Worm (Caenorhabditis elegans) whole organism, L1 larva: ENCODE measurements around the gene oac-54.
A peak's percentile ranks its signal among the peaks of the same experiment; 100 is the strongest.

Source experiments
- C16A3.4 ChIP-seq: fragments of 150-350 bp; optimal IDR thresholded peaks from 2 replicates; lab custom pipeline; 2014; ENCODE audit warnings: missing biosample characterization, missing genetic modification characterization
- F16B12.6 ChIP-seq: fragments of 150-350 bp; optimal IDR thresholded peaks from 2 replicates; lab custom pipeline; 2014; ENCODE audit warnings: missing biosample characterization, missing genetic modification characterization
- aly-2 ChIP-seq: fragments of 150-350 bp; optimal IDR thresholded peaks from 2 replicates; lab custom pipeline; 2014; ENCODE audit warnings: missing biosample characterization, missing genetic modification characterization
- blmp-1 ChIP-seq: fragments of 150-350 bp; optimal IDR thresholded peaks from 2 replicates; lab custom pipeline; 2014; ENCODE audit warnings: missing biosample characterization, missing genetic modification characterization
- ceh-82 ChIP-seq, 3 experiments: fragments of 150-350 bp in 1 of 3; sonication (generic microtip) in 2 of 3; optimal IDR thresholded peaks; 2 replicates each; lab custom pipeline; 2014 to 2017; ENCODE audit warnings: missing biosample characterization in 3 of 3, missing genetic modification characterization in 3 of 3
- ceh-90 ChIP-seq: sonication (generic microtip); optimal IDR thresholded peaks from 2 replicates; lab custom pipeline; 2016; ENCODE audit warnings: missing genetic modification characterization, missing compliant biosample characterization
- dsc-1 ChIP-seq: sonication (generic microtip); optimal IDR thresholded peaks from 2 replicates; lab custom pipeline; 2016; ENCODE audit warnings: mild to moderate bottlenecking, missing genetic modification characterization, missing compliant biosample characterization
- efl-1 ChIP-seq, 4 experiments: fragments of 150-350 bp; optimal IDR thresholded peaks in 3 of 4; peaks in 1 of 4; 1 replicate in 1 of 4; 2 replicates in 3 of 4; lab custom pipeline; 2014; ENCODE audit warnings: missing biosample characterization in 2 of 4, missing genetic modification characterization in 2 of 4, missing genetic modification reagents in 2 of 4
- egl-27 ChIP-seq, 2 experiments: fragments of 150-350 bp in 1 of 2; sonication (generic microtip); optimal IDR thresholded peaks; 3 replicates each; lab custom pipeline; 2017 to 2018; ENCODE audit warnings: missing biosample characterization in 2 of 2, missing genetic modification characterization in 2 of 2, missing genetic modification reagents in 2 of 2
- elt-2 ChIP-seq: sonication (generic microtip); optimal IDR thresholded peaks from 2 replicates; lab custom pipeline; 2016; ENCODE audit warnings: missing genetic modification characterization, mild to moderate bottlenecking, inconsistent platforms, missing compliant biosample characterization, missing genetic modification reagents
- elt-3 ChIP-seq, 6 experiments: fragments of 150-350 bp in 1 of 6; sonication (generic microtip); optimal IDR thresholded peaks; 2 replicates each; lab custom pipeline; 2017 to 2018; ENCODE audit warnings: missing biosample characterization in 6 of 6, missing genetic modification characterization in 6 of 6, inconsistent platforms in 1 of 6
- fkh-8 ChIP-seq: sonication (generic microtip); optimal IDR thresholded peaks from 2 replicates; lab custom pipeline; 2016; ENCODE audit warnings: mild to moderate bottlenecking, missing genetic modification characterization, missing compliant biosample characterization
- fos-1 ChIP-seq: fragments of 150-350 bp; optimal IDR thresholded peaks from 2 replicates; lab custom pipeline; 2014; ENCODE audit warnings: missing biosample characterization, missing genetic modification characterization
- grh-1 ChIP-seq: fragments of 200-800 bp; sonication (Bioruptor generic); IDR thresholded peaks from 2 replicates; pipeline ENCODE4 v1.3.6; 2022; ENCODE audit warnings: missing genetic modification reagents, missing genetic modification characterization, missing compliant biosample characterization
- hlh-17 ChIP-seq: fragments of 200-800 bp; sonication (Bioruptor generic); optimal IDR thresholded peaks from 2 replicates; lab custom pipeline; 2018; ENCODE audit warnings: missing genetic modification characterization, mild to moderate bottlenecking, missing compliant biosample characterization, moderate library complexity, borderline replicate concordance
- irx-1 ChIP-seq: sonication (generic microtip); optimal IDR thresholded peaks from 2 replicates; lab custom pipeline; 2016; ENCODE audit warnings: missing genetic modification characterization, missing compliant biosample characterization
- lin-14 ChIP-seq: fragments of 200-800 bp; sonication (Bioruptor generic); optimal IDR thresholded peaks from 2 replicates; lab custom pipeline; 2018; ENCODE audit warnings: mild to moderate bottlenecking, missing genetic modification characterization, moderate library complexity, missing compliant biosample characterization
- lin-35 ChIP-seq, 2 experiments: fragments of 150-350 bp; optimal IDR thresholded peaks; 2 replicates each; lab custom pipeline; 2014; ENCODE audit warnings: missing biosample characterization in 2 of 2, missing genetic modification characterization in 2 of 2, missing genetic modification reagents in 2 of 2
- lin-39 ChIP-seq: fragments of 150-350 bp; optimal IDR thresholded peaks from 2 replicates; lab custom pipeline; 2014; ENCODE audit warnings: missing biosample characterization, missing genetic modification reagents, missing genetic modification characterization
- lsy-2 ChIP-seq, 2 experiments: fragments of 150-350 bp; optimal IDR thresholded peaks; 2 replicates each; lab custom pipeline; 2014; ENCODE audit warnings: missing biosample characterization in 2 of 2, missing genetic modification characterization in 2 of 2
- mdl-1 ChIP-seq, 2 experiments: fragments of 150-350 bp; optimal IDR thresholded peaks; 2 replicates each; lab custom pipeline; 2014 to 2017; ENCODE audit warnings: missing biosample characterization in 2 of 2, missing genetic modification characterization in 2 of 2, inconsistent platforms in 1 of 2
- mep-1 ChIP-seq: fragments of 150-350 bp; optimal IDR thresholded peaks from 2 replicates; lab custom pipeline; 2014; ENCODE audit warnings: missing biosample characterization, missing genetic modification characterization
- nhr-20 ChIP-seq: sonication (generic microtip); optimal IDR thresholded peaks from 2 replicates; lab custom pipeline; 2016; ENCODE audit warnings: mild to moderate bottlenecking, missing genetic modification characterization, missing compliant biosample characterization
- nhr-237 ChIP-seq: fragments of 150-350 bp; optimal IDR thresholded peaks from 2 replicates; lab custom pipeline; 2014; ENCODE audit warnings: missing biosample characterization, missing genetic modification characterization
- nhr-71 ChIP-seq: sonication (generic microtip); optimal IDR thresholded peaks from 2 replicates; lab custom pipeline; 2016; ENCODE audit warnings: mild to moderate bottlenecking, missing genetic modification characterization, moderate library complexity, missing compliant biosample characterization
- nhr-76 ChIP-seq: sonication (generic microtip); optimal IDR thresholded peaks from 2 replicates; lab custom pipeline; 2017; ENCODE audit warnings: missing biosample characterization, missing genetic modification characterization
- nhr-77 ChIP-seq: fragments of 150-350 bp; optimal IDR thresholded peaks from 2 replicates; lab custom pipeline; 2014; ENCODE audit warnings: missing biosample characterization, missing genetic modification characterization
- nhr-84 ChIP-seq: sonication (generic microtip); optimal IDR thresholded peaks from 2 replicates; lab custom pipeline; 2017; ENCODE audit warnings: missing biosample characterization, missing genetic modification characterization
- nhr-85 ChIP-seq: sonication (generic microtip); peaks from one replicate; lab custom pipeline; 2016; ENCODE audit warnings: missing genetic modification characterization, inconsistent platforms, missing compliant biosample characterization
- nhr-90 ChIP-seq: sonication (generic microtip); optimal IDR thresholded peaks from 2 replicates; lab custom pipeline; 2016; ENCODE audit warnings: mild to moderate bottlenecking, missing genetic modification characterization, missing compliant biosample characterization; ENCODE audit not compliant: poor library complexity
- skn-1 ChIP-seq: fragments of 150-350 bp; optimal IDR thresholded peaks from 2 replicates; lab custom pipeline; 2014; ENCODE audit warnings: missing biosample characterization, missing genetic modification characterization
- snpc-4 ChIP-seq: fragments of 150-350 bp; optimal IDR thresholded peaks from 2 replicates; lab custom pipeline; 2014; ENCODE audit warnings: missing biosample characterization, missing genetic modification characterization
- snu-23 ChIP-seq: sonication (generic microtip); optimal IDR thresholded peaks from 2 replicates; lab custom pipeline; 2016; ENCODE audit warnings: missing genetic modification characterization, missing compliant biosample characterization
- unc-62 ChIP-seq: fragments of 150-350 bp; optimal IDR thresholded peaks from 2 replicates; lab custom pipeline; 2014; ENCODE audit warnings: missing biosample characterization, missing genetic modification reagents, missing genetic modification characterization
- unc-86 ChIP-seq: sonication (generic microtip); optimal IDR thresholded peaks from 2 replicates; lab custom pipeline; 2016; ENCODE audit warnings: missing genetic modification characterization, missing compliant biosample characterization
- unc-98 ChIP-seq: fragments of 200-800 bp; sonication (Bioruptor generic); IDR thresholded peaks from 2 replicates; pipeline ENCODE4 v1.3.6; 2022; ENCODE audit warnings: missing genetic modification characterization, missing compliant biosample characterization
- xbp-1 ChIP-seq: sonication (generic microtip); optimal IDR thresholded peaks from 2 replicates; lab custom pipeline; 2016; ENCODE audit warnings: missing genetic modification characterization, missing compliant biosample characterization
- zag-1 ChIP-seq: fragments of 150-350 bp; optimal IDR thresholded peaks from 2 replicates; lab custom pipeline; 2014; ENCODE audit warnings: missing biosample characterization, missing genetic modification characterization

oac-54 gene

DNA sequence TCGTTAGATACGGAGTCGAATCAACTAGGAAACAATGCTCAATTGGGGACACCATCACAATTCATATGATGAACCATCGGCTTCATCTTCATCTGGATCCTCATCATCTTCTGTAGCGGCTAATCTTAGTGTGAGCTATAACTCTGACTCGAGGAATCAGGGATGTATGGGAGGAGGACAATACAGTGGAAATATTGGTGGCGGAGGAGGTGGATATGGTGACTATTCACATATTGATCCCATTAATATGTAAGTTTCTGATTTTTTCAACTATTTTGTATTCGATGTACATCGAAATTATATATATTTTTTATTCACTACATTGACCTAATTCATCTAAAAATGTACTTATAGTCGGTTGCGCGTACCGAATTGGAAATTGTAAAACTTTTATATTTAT, 30.5 kb upstream of the oac-54 start:
- TF ChIP-seq hlh-17 (GFP tag; lab: Kevin White, UChicago) (no peak), efl-1 (optimal IDR thresholded peaks at IDR 0.05; lab: Kevin White, UChicago) (no peak), efl-1 (GFP tag; optimal IDR thresholded peaks at IDR 0.05 in 1 of 2; lab: Kevin White, UChicago) (peak in 1 of 2 experiments; percentile 20), unc-86 (no peak), F16B12.6 (tag; lab: Kevin White, UChicago) (no peak), xbp-1 (tag; lab: Kevin White, UChicago) (no peak), nhr-84 (tag; lab: Kevin White, UChicago) (no peak), skn-1 (no peak)

DNA sequence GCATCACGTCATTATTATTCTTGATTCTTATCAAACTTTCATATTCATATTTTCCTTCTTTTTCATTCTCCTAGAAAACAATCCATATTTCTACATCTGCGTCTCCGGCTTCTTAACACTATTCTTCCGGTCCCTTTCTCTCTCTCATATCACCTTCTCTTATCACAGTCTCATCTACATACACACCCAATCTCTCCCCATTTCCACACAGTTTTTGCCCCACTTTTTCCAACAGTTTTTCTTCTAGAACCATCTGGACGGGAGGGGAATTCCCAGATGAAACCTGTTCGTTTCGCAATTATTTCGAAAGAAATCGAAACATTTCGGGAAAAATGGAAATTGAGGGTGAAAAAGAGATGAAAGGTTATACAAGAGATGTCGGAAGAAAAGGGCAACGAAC, 29.8 kb upstream of the oac-54 start:
- TF ChIP-seq nhr-77 = peak; percentile 27
- no peak for TF ChIP-seq dsc-1 (tag; lab: Kevin White, UChicago)
- peak; percentile 5 for TF ChIP-seq C16A3.4 (tag; lab: Kevin White, UChicago)
- TF ChIP-seq nhr-71 (tag; lab: Kevin White, UChicago) = peak; percentile 32
- peak; percentile 98 for TF ChIP-seq blmp-1
- peak; percentile 80 for TF ChIP-seq skn-1
- TF ChIP-seq lin-35 (GFP tag; optimal IDR thresholded peaks at IDR 0.05; lab: Kevin White, UChicago) = peak in 1 of 2 experiments; percentile 57
- TF ChIP-seq snpc-4 (tag; lab: Kevin White, UChicago) = no peak
- TF ChIP-seq egl-27 (tag; optimal IDR thresholded peaks at IDR 0.05; lab: Kevin White, UChicago) = no peak
- peak; percentile 39 for TF ChIP-seq nhr-20 (tag; lab: Kevin White, UChicago)
- TF ChIP-seq mdl-1 (tag; optimal IDR thresholded peaks at IDR 0.05; lab: Kevin White, UChicago) = peak in 1 of 2 experiments; percentile 2
- peak in 1 of 2 experiments; percentile 25 for TF ChIP-seq efl-1 (optimal IDR thresholded peaks at IDR 0.05; lab: Kevin White, UChicago)
- TF ChIP-seq efl-1 (GFP tag; optimal IDR thresholded peaks at IDR 0.05 in 1 of 2; lab: Kevin White, UChicago) = peak in 1 of 2 experiments; percentile 0
- no peak for TF ChIP-seq fkh-8
- TF ChIP-seq mep-1 (tag; lab: Kevin White, UChicago) = peak; percentile 68
- TF ChIP-seq lsy-2 (tag; optimal IDR thresholded peaks at IDR 0.05; lab: Kevin White, UChicago) = peak in 1 of 2 experiments; percentile 36
- no peak for TF ChIP-seq zag-1
- peak; percentile 50 for TF ChIP-seq grh-1 (GFP tag; lab: Robert Waterston, UW)
- TF ChIP-seq unc-98 = no peak
- TF ChIP-seq elt-2 = peak; percentile 79
- peak; percentile 19 for TF ChIP-seq snu-23
- peak; percentile 75 for TF ChIP-seq nhr-85 (tag; lab: Kevin White, UChicago)
- TF ChIP-seq ceh-90 (tag; lab: Kevin White, UChicago) = no peak
- peak in 1 of 3 experiments; percentile 22 for TF ChIP-seq ceh-82 (tag; optimal IDR thresholded peaks at IDR 0.05; lab: Kevin White, UChicago)
- TF ChIP-seq nhr-90 (tag; lab: Kevin White, UChicago) = peak; percentile 7
- peak in 4 of 6 experiments; percentile 15 to 93 (median 91) for TF ChIP-seq elt-3 (tag; optimal IDR thresholded peaks at IDR 0.05; lab: Kevin White, UChicago)
- TF ChIP-seq lin-14 (GFP tag; lab: Kevin White, UChicago) = peak; percentile 48
- TF ChIP-seq, all 84 proteins: peak for 19

DNA sequence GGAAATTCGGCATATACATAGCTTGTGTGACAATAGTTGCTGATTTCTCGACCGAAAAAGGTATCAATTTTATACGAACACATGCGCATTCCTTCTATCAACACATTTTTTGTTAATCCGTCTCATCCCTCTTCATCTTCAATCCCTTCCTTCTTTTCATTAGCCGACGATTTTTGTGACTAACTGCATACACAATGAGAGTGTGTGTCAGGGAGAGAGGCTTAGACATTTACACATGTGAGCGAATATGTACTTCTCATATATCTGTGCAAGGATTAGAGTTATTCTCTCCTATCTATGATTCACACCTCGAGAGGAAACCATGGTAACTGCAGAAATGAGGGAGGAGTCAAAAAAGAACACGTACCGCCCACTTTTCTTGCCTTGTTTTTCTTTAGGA, 27.6 kb upstream of the oac-54 start:
- peak; percentile 37 for TF ChIP-seq blmp-1
- TF ChIP-seq nhr-76 (tag; lab: Kevin White, UChicago) = no peak
- no peak for TF ChIP-seq efl-1 (optimal IDR thresholded peaks at IDR 0.05; lab: Kevin White, UChicago)
- TF ChIP-seq efl-1 (GFP tag; optimal IDR thresholded peaks at IDR 0.05 in 1 of 2; lab: Kevin White, UChicago) = no peak
- peak; percentile 11 for TF ChIP-seq fos-1 (tag; lab: Kevin White, UChicago)
- peak; percentile 56 for TF ChIP-seq dsc-1 (tag; lab: Kevin White, UChicago)
- peak; percentile 21 for TF ChIP-seq lin-14 (GFP tag; lab: Kevin White, UChicago)
- TF ChIP-seq fkh-8 = peak; percentile 61

DNA sequence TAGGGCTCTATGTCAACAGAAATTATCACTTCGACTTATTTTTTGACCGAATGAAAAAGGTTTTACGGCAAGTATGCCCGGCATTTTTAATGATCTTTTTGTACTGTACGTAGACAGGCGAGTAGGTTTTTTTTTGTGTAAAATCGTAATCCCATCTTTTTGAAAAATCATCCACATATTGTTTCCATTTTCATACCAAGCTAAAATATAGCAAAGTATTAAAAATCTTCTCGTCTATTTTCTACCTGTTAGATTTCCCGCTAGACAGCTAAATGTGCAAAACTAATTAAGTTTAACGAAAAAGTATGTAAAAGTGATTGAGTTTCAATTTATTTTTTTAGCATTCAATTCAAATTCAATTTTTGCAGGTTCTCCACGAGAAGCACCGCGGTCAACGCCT, 26.5 kb upstream of the oac-54 start, which contains the start of gene C16D2.1:
Gene C16D2.1 (plus strand): TSS at position 301 of the 400 bp plus-strand sequence.
- TF ChIP-seq egl-27 (tag; optimal IDR thresholded peaks at IDR 0.05; lab: Kevin White, UChicago) (no peak), nhr-237 (tag; lab: Kevin White, UChicago) (no peak), nhr-76 (tag; lab: Kevin White, UChicago) (no peak), lin-39 (tag; lab: Kevin White, UChicago) (no peak), F16B12.6 (tag; lab: Kevin White, UChicago) (no peak), aly-2 (no peak), nhr-84 (tag; lab: Kevin White, UChicago) (no peak), nhr-20 (tag; lab: Kevin White, UChicago) (no peak), irx-1 (tag; lab: Kevin White, UChicago) (no peak), unc-62 (GFP tag; lab: Kevin White, UChicago) (no peak), elt-3 (tag; optimal IDR thresholded peaks at IDR 0.05; lab: Kevin White, UChicago) (no peak), mdl-1 (tag; optimal IDR thresholded peaks at IDR 0.05; lab: Kevin White, UChicago) (no peak)
